Fruit fly (Drosophila melanogaster) whole organism, embryonic: ENCODE measurements around the gene sti.
A peak's percentile ranks its signal among the peaks of the same experiment; 100 is the strongest.

Source experiments
- ATbp ChIP-seq: fragments of 200-800 bp; sonication (Bioruptor generic); optimal IDR thresholded peaks from 2 replicates; lab custom pipeline; 2017; ENCODE audit warnings: missing biosample characterization, mild to moderate bottlenecking, missing genetic modification characterization, missing genetic modification reagents
- Abd-B ChIP-seq: fragments of 200-800 bp; sonication (Bioruptor generic); optimal IDR thresholded peaks from 2 replicates; lab custom pipeline; 2018; ENCODE audit warnings: missing biosample characterization, mild to moderate bottlenecking, missing genetic modification characterization, moderate library complexity
- Ada2b ChIP-seq: fragments of 200-800 bp; sonication (Bioruptor generic); IDR thresholded peaks from 2 replicates; pipeline ENCODE4 v1.3.6; 2022; ENCODE audit warnings: missing biosample characterization, missing genetic modification characterization
- Awh ChIP-seq: fragments of 200-800 bp; sonication (Bioruptor generic); IDR thresholded peaks from 2 replicates; pipeline ENCODE4, ENCODE4 v1.3.6; 2022; ENCODE audit warnings: missing biosample characterization, missing genetic modification characterization
- CG10654 ChIP-seq: fragments of 200-800 bp; sonication (Bioruptor generic); optimal IDR thresholded peaks from 2 replicates; lab custom pipeline; 2016; ENCODE audit warnings: missing biosample characterization, missing genetic modification characterization
- CG13296 ChIP-seq: fragments of 200-800 bp; sonication (Bioruptor generic); optimal IDR thresholded peaks from 3 replicates; lab custom pipeline; 2018; ENCODE audit warnings: missing biosample characterization, mild to moderate bottlenecking, missing genetic modification characterization
- CG14014 ChIP-seq: fragments of 200-800 bp; sonication (Bioruptor generic); IDR thresholded peaks from 2 replicates; pipeline ENCODE4 v1.3.6; 2022; ENCODE audit warnings: missing biosample characterization, missing genetic modification characterization
- CG15514 ChIP-seq: fragments of 200-800 bp; sonication (Bioruptor generic); optimal IDR thresholded peaks from 3 replicates; lab custom pipeline; 2017; ENCODE audit warnings: missing biosample characterization, missing genetic modification characterization, mild to moderate bottlenecking, moderate library complexity, missing genetic modification reagents
- CG18599 ChIP-seq: fragments of 200-800 bp; sonication (Bioruptor generic); optimal IDR thresholded peaks from 3 replicates; lab custom pipeline; 2017; ENCODE audit warnings: missing biosample characterization, missing genetic modification characterization, mild to moderate bottlenecking, moderate library complexity, missing genetic modification reagents
- CG34376 ChIP-seq: fragments of 200-800 bp; sonication (Bioruptor generic); optimal IDR thresholded peaks from 2 replicates; lab custom pipeline; 2018; ENCODE audit warnings: missing biosample characterization, mild to moderate bottlenecking, missing genetic modification characterization
- CG4404 ChIP-seq: fragments of 200-800 bp; sonication (Bioruptor generic); IDR thresholded peaks from 2 replicates; pipeline ENCODE4 v1.3.6; 2022; ENCODE audit warnings: missing biosample characterization, missing genetic modification characterization
- CG6175 ChIP-seq: fragments of 200-800 bp; sonication (Bioruptor generic); IDR thresholded peaks from 3 replicates; pipeline ENCODE4 v1.3.6; 2022; ENCODE audit warnings: missing biosample characterization, missing genetic modification characterization
- CG6683 ChIP-seq: fragments of 200-800 bp; sonication (Bioruptor generic); optimal IDR thresholded peaks from 2 replicates; lab custom pipeline; 2017; ENCODE audit warnings: missing biosample characterization, mild to moderate bottlenecking, missing genetic modification characterization, missing genetic modification reagents
- CG6791 ChIP-seq: fragments of 200-800 bp; sonication (Bioruptor generic); IDR thresholded peaks from 3 replicates; pipeline ENCODE4 v1.3.6; 2022; ENCODE audit warnings: missing biosample characterization, missing genetic modification characterization; ENCODE audit not compliant: partially characterized antibody
- CG7987 ChIP-seq: fragments of 200-800 bp; sonication (Bioruptor generic); optimal IDR thresholded peaks from 2 replicates; lab custom pipeline; 2018; ENCODE audit warnings: missing biosample characterization, mild to moderate bottlenecking, missing genetic modification characterization, moderate library complexity
- Dfd ChIP-seq, 2 experiments: fragments of >200 bp; optimal IDR thresholded peaks; 2 replicates each; lab custom pipeline; 2017; ENCODE audit warnings: missing biosample characterization in 2 of 2, missing genetic modification characterization in 2 of 2
- Dll ChIP-seq: fragments of 200-800 bp; sonication (Bioruptor generic); IDR thresholded peaks from 4 replicates; pipeline ENCODE4 v1.3.6; 2022; ENCODE audit warnings: missing biosample characterization, missing genetic modification characterization; ENCODE audit not compliant: partially characterized antibody
- Doc2 ChIP-seq: fragments of 200-800 bp; sonication (Bioruptor generic); IDR thresholded peaks from 2 replicates; pipeline ENCODE4 v1.3.6; 2022; ENCODE audit warnings: missing biosample characterization, missing genetic modification characterization
- E2f2 ChIP-seq: fragments of 200-800 bp; sonication (Bioruptor generic); IDR thresholded peaks from 2 replicates; pipeline ENCODE4 v1.3.6; 2022; ENCODE audit warnings: missing biosample characterization, missing genetic modification characterization
- Ets97D ChIP-seq: fragments of 200-800 bp; sonication (Bioruptor generic); optimal IDR thresholded peaks from 3 replicates; lab custom pipeline; 2016; ENCODE audit warnings: missing biosample characterization, missing genetic modification characterization
- Fer1 ChIP-seq: fragments of 200-800 bp; sonication (Bioruptor generic); optimal IDR thresholded peaks from 2 replicates; lab custom pipeline; 2017; ENCODE audit warnings: missing biosample characterization, mild to moderate bottlenecking, missing genetic modification characterization
- MESR4 ChIP-seq: fragments of 200-800 bp; sonication (Bioruptor generic); optimal IDR thresholded peaks from 2 replicates; lab custom pipeline; 2018; ENCODE audit warnings: missing biosample characterization, mild to moderate bottlenecking, missing genetic modification characterization, moderate library complexity
- Med ChIP-seq: fragments of 200-800 bp; sonication (Bioruptor generic); peaks from one replicate; lab custom pipeline; 2016; ENCODE audit warnings: missing biosample characterization, missing genetic modification characterization, mild to moderate bottlenecking, inconsistent platforms, moderate library complexity
- Rfx ChIP-seq: fragments of 200-800 bp; sonication (Bioruptor generic); IDR thresholded peaks from 2 replicates; pipeline ENCODE4 v1.3.6; 2022; ENCODE audit warnings: missing biosample characterization, missing genetic modification characterization
- Rx ChIP-seq: fragments of 200-800 bp; sonication (Bioruptor generic); IDR thresholded peaks from 2 replicates; pipeline ENCODE4 v1.3.6; 2022; ENCODE audit warnings: missing biosample characterization, missing genetic modification characterization
- Trl ChIP-seq, 3 experiments: fragments of >200 bp in 2 of 3; fragments of 200-800 bp in 1 of 3; sonication (Bioruptor generic) in 1 of 3; optimal IDR thresholded peaks; 2 replicates in 1 of 3; 3 replicates in 2 of 3; lab custom pipeline; 2016 to 2017; ENCODE audit warnings: missing biosample characterization in 1 of 3, missing genetic modification characterization in 1 of 3
- Xrp1 ChIP-seq: fragments of 200-800 bp; sonication (Bioruptor generic); IDR thresholded peaks from 2 replicates; pipeline ENCODE4 v1.3.6; 2022; ENCODE audit warnings: missing biosample characterization, missing genetic modification characterization
- ato ChIP-seq: fragments of 200-800 bp; sonication (Bioruptor generic); IDR thresholded peaks from 2 replicates; pipeline ENCODE4 v1.3.6; 2022; ENCODE audit warnings: missing biosample characterization, missing genetic modification characterization; ENCODE audit not compliant: partially characterized antibody
- ci ChIP-seq: fragments of 200-800 bp; sonication (Bioruptor generic); IDR thresholded peaks from 3 replicates; pipeline ENCODE4 v1.3.6; 2022; ENCODE audit warnings: missing biosample characterization, missing genetic modification characterization
- fru ChIP-seq: fragments of >200 bp; optimal IDR thresholded peaks from 2 replicates; lab custom pipeline; 2017
- grau ChIP-seq: fragments of 200-800 bp; optimal IDR thresholded peaks from 3 replicates; lab custom pipeline; 2019; ENCODE audit warnings: missing biosample characterization, mild to moderate bottlenecking, missing genetic modification characterization, moderate library complexity
- jing ChIP-seq: fragments of 200-800 bp; sonication (Bioruptor generic); optimal IDR thresholded peaks from 2 replicates; lab custom pipeline; 2018; ENCODE audit warnings: missing biosample characterization, mild to moderate bottlenecking, missing genetic modification characterization
- lilli ChIP-seq: fragments of 200-800 bp; sonication (Bioruptor generic); optimal IDR thresholded peaks from 3 replicates; lab custom pipeline; 2016; ENCODE audit warnings: missing biosample characterization, missing genetic modification characterization
- nom ChIP-seq: fragments of 200-800 bp; sonication (Bioruptor generic); optimal IDR thresholded peaks from 2 replicates; lab custom pipeline; 2017; ENCODE audit warnings: missing biosample characterization, missing genetic modification characterization, mild to moderate bottlenecking, moderate library complexity, missing genetic modification reagents
- pb ChIP-seq: fragments of 200-800 bp; sonication (Bioruptor generic); optimal IDR thresholded peaks from 3 replicates; lab custom pipeline; 2016; ENCODE audit warnings: missing biosample characterization, missing genetic modification characterization
- ranshi ChIP-seq: fragments of 200-800 bp; sonication (Bioruptor generic); IDR thresholded peaks from 2 replicates; pipeline ENCODE4 v1.3.6; 2022; ENCODE audit warnings: missing biosample characterization, missing genetic modification characterization
- ro ChIP-seq: fragments of 200-800 bp; sonication (Bioruptor generic); IDR thresholded peaks from 2 replicates; pipeline ENCODE4 v1.3.6; 2022; ENCODE audit warnings: missing biosample characterization, missing genetic modification characterization
- sens ChIP-seq: fragments of 200-800 bp; sonication (Bioruptor generic); peaks from one replicate; lab custom pipeline; 2016; ENCODE audit warnings: missing biosample characterization, missing genetic modification characterization
- sima ChIP-seq: fragments of 200-800 bp; sonication (Bioruptor generic); optimal IDR thresholded peaks from 2 replicates; lab custom pipeline; 2016; ENCODE audit warnings: missing biosample characterization, missing genetic modification characterization
- slou ChIP-seq: fragments of 200-800 bp; sonication (Bioruptor generic); optimal IDR thresholded peaks from 3 replicates; lab custom pipeline; 2016; ENCODE audit warnings: missing biosample characterization, missing genetic modification characterization
- twi ChIP-seq: fragments of 200-800 bp; optimal IDR thresholded peaks from 2 replicates; lab custom pipeline; 2019; ENCODE audit warnings: missing biosample characterization, mild to moderate bottlenecking, missing genetic modification characterization, moderate library complexity
- vnd ChIP-seq: fragments of 200-800 bp; sonication (Bioruptor generic); IDR thresholded peaks from 3 replicates; pipeline ENCODE4 v1.3.6; 2022; ENCODE audit warnings: missing biosample characterization, missing genetic modification characterization; ENCODE audit not compliant: partially characterized antibody

Gene sti

dm6 chr3L:12515691-12516455 lies 1.3 kb upstream of the sti start (continued):
- TF ChIP-seq ATbp (GFP tag; lab: Kevin White, UChicago): peak; percentile 43
- peak; percentile 69 to 73 for TF ChIP-seq Trl (optimal IDR thresholded peaks at IDR 0.05; lab: Kevin White, UChicago)
- no peak for TF ChIP-seq Trl (GFP tag; optimal IDR thresholded peaks at IDR 0.05; lab: Kevin White, UChicago)
- no peak for TF ChIP-seq Ada2b
- TF ChIP-seq ato (GFP tag; lab: Robert Waterston, UW): no peak
- no peak for TF ChIP-seq CG10654 (GFP tag; lab: Kevin White, UChicago)
- no peak for TF ChIP-seq Xrp1
- no peak for TF ChIP-seq Dfd (GFP tag; optimal IDR thresholded peaks at IDR 0.05; lab: Kevin White, UChicago)
- TF ChIP-seq Doc2 (GFP tag; lab: Robert Waterston, UW): no peak
- TF ChIP-seq lilli: no peak
- no peak for TF ChIP-seq jing (GFP tag; lab: Kevin White, UChicago)
- no peak for TF ChIP-seq slou (GFP tag; lab: Kevin White, UChicago)
- TF ChIP-seq fru (lab: Kevin White, UChicago): no peak
- TF ChIP-seq grau (tag; lab: Kevin White, UChicago): no peak
- TF ChIP-seq twi (tag; lab: Kevin White, UChicago): no peak
- TF ChIP-seq CG14014 (GFP tag; lab: Robert Waterston, UW): no peak
- TF ChIP-seq Rx: no peak
- TF ChIP-seq nom: peak; percentile 95
- TF ChIP-seq Ets97D (GFP tag; lab: Kevin White, UChicago): no peak
- TF ChIP-seq CG4404 (GFP tag; lab: Robert Waterston, UW): no peak

DNA sequence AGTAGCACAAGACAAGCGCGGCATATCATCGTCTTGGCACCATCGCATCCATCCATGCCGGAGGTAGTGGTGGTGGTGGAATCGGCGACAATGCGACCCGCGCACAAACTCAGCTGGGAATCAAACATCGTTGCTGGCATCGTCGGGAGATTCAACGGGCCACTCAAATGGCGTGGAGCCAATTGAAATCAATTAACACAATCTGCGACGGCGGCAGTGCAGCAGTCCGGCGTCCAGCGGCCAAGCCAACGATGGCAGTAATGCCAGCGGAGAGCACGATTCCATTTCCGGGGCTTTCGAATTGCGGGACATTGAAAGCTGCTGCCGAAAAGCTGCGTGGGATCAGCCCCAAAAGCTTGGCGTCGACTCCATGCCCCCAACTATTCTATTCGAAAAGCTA lies 7.0 kb downstream of the sti start, which contains the start of gene CG10654:
Gene CG10654 (minus strand): TSS at position 270 of the 400 bp plus-strand sequence.
- TF ChIP-seq Med (GFP tag; lab: Kevin White, UChicago): peak; percentile 70
- peak; percentile 7 for TF ChIP-seq MESR4
- TF ChIP-seq pb (GFP tag; lab: Kevin White, UChicago): peak; percentile 9
- TF ChIP-seq CG6683 (GFP tag; lab: Kevin White, UChicago): peak; percentile 4
- TF ChIP-seq CG13296 (GFP tag; lab: Kevin White, UChicago): peak; percentile 15
- no peak for TF ChIP-seq ro (GFP tag; lab: Robert Waterston, UW)
- peak; percentile 14; the same call in 1 of the 3 replicates for TF ChIP-seq CG6175
- TF ChIP-seq Abd-B (GFP tag; lab: Kevin White, UChicago): no peak
- peak; percentile 10; the same call in 1 of the 2 replicates for TF ChIP-seq E2f2 (GFP tag; lab: Robert Waterston, UW)
- 0 out of 2 replicates have a peak, but pooled peaks have one; percentile 18 for TF ChIP-seq Rfx (GFP tag; lab: Robert Waterston, UW)
- no peak for TF ChIP-seq vnd (GFP tag; lab: Robert Waterston, UW)
- no peak for TF ChIP-seq ranshi (GFP tag; lab: Robert Waterston, UW)
- 0 out of 3 replicates have a peak, but pooled peaks have one; percentile 38 for TF ChIP-seq CG6791 (GFP tag; lab: Robert Waterston, UW)
- peak; percentile 37 for TF ChIP-seq CG18599 (GFP tag; lab: Kevin White, UChicago)
- TF ChIP-seq ci: peak; percentile 60; the same call in 2 of the 3 replicates
- no peak for TF ChIP-seq Dll (GFP tag; lab: Robert Waterston, UW)
- peak; percentile 28 for TF ChIP-seq CG15514 (GFP tag; lab: Kevin White, UChicago)
- TF ChIP-seq Awh (GFP tag; lab: Robert Waterston, UW): 0 out of 2 replicates have a peak, but pooled peaks have one; percentile 11
- TF ChIP-seq sens (GFP tag; lab: Kevin White, UChicago): peak; percentile 51
- TF ChIP-seq Ets97D (GFP tag; lab: Kevin White, UChicago): peak; percentile 38
- TF ChIP-seq CG7987 (GFP tag; lab: Kevin White, UChicago): peak; percentile 33
- peak; percentile 45 for TF ChIP-seq CG34376 (GFP tag; lab: Kevin White, UChicago)
- no peak for TF ChIP-seq sima (GFP tag; lab: Kevin White, UChicago)
- TF ChIP-seq Fer1 (GFP tag; lab: Kevin White, UChicago): peak; percentile 41
